Fruit fly (Drosophila melanogaster): ENCODE measurements around the gene CG31251.

CG31251 gene

dm6 chr3R:17709623-17710145 lies 25.0 kb upstream of the CG31251 start (continued):
- TF ChIP-seq sug (tag; optimal IDR thresholded peaks at IDR 0.05) (no peak), her (GFP tag; optimal IDR thresholded peaks at IDR 0.05) (no peak), Lpt (GFP tag; optimal IDR thresholded peaks at IDR 0.05) (no peak), CG17328 (GFP tag; IDR thresholded peaks at IDR 0.05) (0 out of 2 replicates have a peak, but pooled peaks have one; percentile 17), Side (GFP tag; optimal IDR thresholded peaks at IDR 0.05) (no peak), Nf-YB (GFP tag; optimal IDR thresholded peaks at IDR 0.05) (no peak), dmrt11E (tag; optimal IDR thresholded peaks at IDR 0.05) (no peak), CG13894 (tag; optimal IDR thresholded peaks at IDR 0.05) (no peak), CG11696 (GFP tag; IDR thresholded peaks at IDR 0.05) (no peak), knrl (GFP tag; IDR thresholded peaks at IDR 0.05; ENCODE audit: partially characterized antibody) (0 out of 3 replicates have a peak, but pooled peaks have one; percentile 29), Oaz (GFP tag; IDR thresholded peaks at IDR 0.05) (no peak), oc (tag; optimal IDR thresholded peaks at IDR 0.05) (no peak), CG8388 (GFP tag; optimal IDR thresholded peaks at IDR 0.05) (no peak), exex (tag; optimal IDR thresholded peaks at IDR 0.05) (no peak), CG10267 (tag; optimal IDR thresholded peaks at IDR 0.05) (no peak), Hr39 (optimal IDR thresholded peaks at IDR 0.05) (no peak), kay (GFP tag; optimal IDR thresholded peaks at IDR 0.05) (no peak), CG6689 (GFP tag; IDR thresholded peaks at IDR 0.05) (no peak), MTF-1 (GFP tag; optimal IDR thresholded peaks at IDR 0.05; ENCODE audit: borderline replicate concordance) (no peak), Gug (GFP tag; IDR thresholded peaks at IDR 0.05) (no peak), CG17802 (tag; optimal IDR thresholded peaks at IDR 0.05) (no peak), CG6765 (GFP tag; optimal IDR thresholded peaks at IDR 0.05) (no peak), CG1529 (GFP tag; optimal IDR thresholded peaks at IDR 0.05) (no peak), tap (tag; optimal IDR thresholded peaks at IDR 0.05) (no peak), Hr51 (GFP tag; optimal IDR thresholded peaks at IDR 0.05) (no peak), CG2712 (tag; optimal IDR thresholded peaks at IDR 0.05) (no peak), CG18764 (GFP tag; optimal IDR thresholded peaks at IDR 0.05) (no peak), NfI (GFP tag; optimal IDR thresholded peaks at IDR 0.05) (no peak), ase (GFP tag; IDR thresholded peaks at IDR 0.05) (no peak)

- 0 out of 2 replicates have a peak, but pooled peaks have one; percentile 20 for TF ChIP-seq chm (GFP tag; IDR thresholded peaks at IDR 0.05)
- no peak for TF ChIP-seq Hand (GFP tag; optimal IDR thresholded peaks at IDR 0.05)
- TF ChIP-seq CG1832 (GFP tag; optimal IDR thresholded peaks at IDR 0.05): no peak
- TF ChIP-seq btn (GFP tag; optimal IDR thresholded peaks at IDR 0.05): no peak
- TF ChIP-seq CG11085 (GFP tag; IDR thresholded peaks at IDR 0.05): no peak
- no peak for TF ChIP-seq Lhr (GFP tag; optimal IDR thresholded peaks at IDR 0.05)
- TF ChIP-seq CG12391 (tag; optimal IDR thresholded peaks at IDR 0.05): no peak
- TF ChIP-seq dmrt99B (tag; optimal IDR thresholded peaks at IDR 0.05): no peak
- TF ChIP-seq sisA (GFP tag; IDR thresholded peaks at IDR 0.05): peak; percentile 22; the same call in 1 of the 2 replicates
- no peak for TF ChIP-seq CG11504 (tag; optimal IDR thresholded peaks at IDR 0.05)
- no peak for TF ChIP-seq mld (GFP tag; IDR thresholded peaks at IDR 0.05; ENCODE audit: partially characterized antibody)
- no peak for TF ChIP-seq psq (GFP tag; optimal IDR thresholded peaks at IDR 0.05)
- TF ChIP-seq Ptx1 (GFP tag; IDR thresholded peaks at IDR 0.05): peak; percentile 10; the same call in 1 of the 2 replicates
- no peak for TF ChIP-seq bigmax (GFP tag; optimal IDR thresholded peaks at IDR 0.05)
- TF ChIP-seq gsb-n (tag; optimal IDR thresholded peaks at IDR 0.05): no peak
- TF ChIP-seq CG2712 (tag; optimal IDR thresholded peaks at IDR 0.05): no peak
- TF ChIP-seq CG9215 (GFP tag; IDR thresholded peaks at IDR 0.05): no peak
- no peak for TF ChIP-seq zen2 (GFP tag; IDR thresholded peaks at IDR 0.05; ENCODE audit: partially characterized antibody)
- no peak for TF ChIP-seq Rx (GFP tag; IDR thresholded peaks at IDR 0.05)
- peak; percentile 13 for TF ChIP-seq CG18599 (GFP tag; optimal IDR thresholded peaks at IDR 0.05)
- TF ChIP-seq jigr1 (GFP tag; IDR thresholded peaks at IDR 0.05): no peak
- no peak for TF ChIP-seq zf30C (GFP tag; optimal IDR thresholded peaks at IDR 0.05)
These were observed 24.2 kb upstream of the CG31251 start for dm6 chr3R:17708778-17709476.
